Worm (Caenorhabditis elegans) whole organism, L4 larva: ENCODE data around the gene Y54F10BM.13.

Experiments
- F10B5.3 ChIP-seq: sonication (generic microtip); optimal IDR thresholded peaks from 2 replicates; lab custom pipeline; 2016; ENCODE audit warnings: mild to moderate bottlenecking, missing genetic modification characterization, missing compliant biosample characterization
- F26F4.8 ChIP-seq: fragments of 200-800 bp; sonication (Bioruptor generic); conservative IDR thresholded peaks from 2 replicates; pipeline ENCODE4 v1.3.6; 2022; ENCODE audit warnings: missing genetic modification characterization, missing compliant biosample characterization
- T20F7.1 ChIP-seq: fragments of 200-800 bp; sonication (Bioruptor generic); optimal IDR thresholded peaks from 2 replicates; lab custom pipeline; 2018; ENCODE audit warnings: mild to moderate bottlenecking, missing genetic modification characterization, missing compliant biosample characterization
- T26A8.4 ChIP-seq: fragments of 200-800 bp; sonication (Bioruptor generic); IDR thresholded peaks from 2 replicates; pipeline ENCODE4 v1.3.6; 2022; ENCODE audit warnings: missing genetic modification characterization, missing compliant biosample characterization
- Y48G9A.11 ChIP-seq: fragments of 200-800 bp; sonication (Bioruptor generic); IDR thresholded peaks from 2 replicates; pipeline ENCODE4 v1.3.6; 2022; ENCODE audit warnings: missing genetic modification reagents, missing genetic modification characterization, missing compliant biosample characterization
- Y5F2A.4 ChIP-seq: fragments of 200-800 bp; sonication (Bioruptor generic); optimal IDR thresholded peaks from 2 replicates; lab custom pipeline; 2018; ENCODE audit warnings: mild to moderate bottlenecking, missing genetic modification characterization, missing compliant biosample characterization
- aha-1 ChIP-seq: fragments of 150-350 bp; peaks from one replicate; lab custom pipeline; 2014; ENCODE audit warnings: missing biosample characterization, missing genetic modification characterization
- ceh-20 ChIP-seq: fragments of 200-800 bp; sonication (Bioruptor generic); IDR thresholded peaks from 2 replicates; pipeline ENCODE4 v1.3.6; 2022; ENCODE audit warnings: missing genetic modification reagents, missing genetic modification characterization, missing compliant biosample characterization
- ceh-44 ChIP-seq: fragments of 200-800 bp; sonication (Bioruptor generic); IDR thresholded peaks from 2 replicates; pipeline ENCODE4 v1.3.6; 2022; ENCODE audit warnings: missing genetic modification reagents, missing genetic modification characterization, missing compliant biosample characterization
- ces-1 ChIP-seq: fragments of 150-350 bp; sonication (generic microtip); optimal IDR thresholded peaks from 4 replicates; lab custom pipeline; 2014; ENCODE audit warnings: missing biosample characterization, missing genetic modification reagents, missing genetic modification characterization
- ctbp-1 ChIP-seq: fragments of 200-800 bp; sonication (Bioruptor generic); IDR thresholded peaks from 2 replicates; pipeline ENCODE4 v1.3.6; 2022; ENCODE audit warnings: missing genetic modification reagents, missing genetic modification characterization, missing compliant biosample characterization
- daf-12 ChIP-seq: fragments of 150-350 bp; optimal IDR thresholded peaks from 2 replicates; lab custom pipeline; 2014; ENCODE audit warnings: missing biosample characterization, missing genetic modification reagents, missing genetic modification characterization
- daf-16 ChIP-seq, 3 experiments: sonication (generic microtip); optimal IDR thresholded peaks; 2 replicates each; lab custom pipeline; 2016 to 2017; ENCODE audit warnings: missing genetic modification characterization in 3 of 3, missing genetic modification reagents in 3 of 3, mild to moderate bottlenecking in 2 of 3, missing compliant biosample characterization in 2 of 3, missing biosample characterization in 1 of 3, moderate library complexity in 1 of 3
- dmd-9 ChIP-seq: fragments of 200-800 bp; sonication (Bioruptor generic); IDR thresholded peaks from 2 replicates; pipeline ENCODE4 v1.3.6; 2022; ENCODE audit warnings: missing genetic modification reagents, missing genetic modification characterization, missing compliant biosample characterization
- dpl-1 ChIP-seq: fragments of 150-350 bp; optimal IDR thresholded peaks from 2 replicates; lab custom pipeline; 2014; ENCODE audit warnings: missing biosample characterization, missing genetic modification reagents, missing genetic modification characterization
- dve-1 ChIP-seq: sonication (generic microtip); optimal IDR thresholded peaks from 2 replicates; lab custom pipeline; 2017; ENCODE audit warnings: antibody characterized with exemption, mild to moderate bottlenecking, missing genetic modification characterization, missing compliant biosample characterization; ENCODE audit not compliant: insufficient read depth
- fos-1 ChIP-seq: fragments of 150-350 bp; optimal IDR thresholded peaks from 2 replicates; lab custom pipeline; 2014; ENCODE audit warnings: missing biosample characterization, missing genetic modification characterization
- hif-1 ChIP-seq, 2 experiments: sonication (generic microtip); optimal IDR thresholded peaks; 2 replicates each; lab custom pipeline; 2016 to 2017; ENCODE audit warnings: missing compliant biosample characterization in 2 of 2, missing genetic modification characterization in 2 of 2, missing genetic modification reagents in 2 of 2, missing genotype in 2 of 2, mild to moderate bottlenecking in 1 of 2
- hmg-1.1 ChIP-seq: fragments of 200-800 bp; sonication (Bioruptor generic); IDR thresholded peaks from 2 replicates; pipeline ENCODE4 v1.3.6; 2022; ENCODE audit warnings: missing genetic modification reagents, missing genetic modification characterization, missing compliant biosample characterization
- lin-13 ChIP-seq: fragments of 150-350 bp; optimal IDR thresholded peaks from 2 replicates; lab custom pipeline; 2014; ENCODE audit warnings: missing biosample characterization, missing genetic modification reagents, missing genetic modification characterization
- lin-15B ChIP-seq: fragments of 150-350 bp; sonication (generic microtip); optimal IDR thresholded peaks from 3 replicates; lab custom pipeline; 2014; ENCODE audit warnings: missing biosample characterization, missing genetic modification characterization
- lin-38 ChIP-seq: fragments of 200-800 bp; sonication (Bioruptor generic); IDR thresholded peaks from 2 replicates; pipeline ENCODE4 v1.3.6; 2022; ENCODE audit warnings: missing genetic modification reagents, missing genetic modification characterization, missing compliant biosample characterization
- lsy-2 ChIP-seq, 2 experiments: fragments of 150-350 bp in 1 of 2; sonication (generic microtip) in 1 of 2; optimal IDR thresholded peaks; 2 replicates each; lab custom pipeline; 2014 to 2017; ENCODE audit warnings: missing biosample characterization in 2 of 2, missing genetic modification characterization in 2 of 2
- madf-5 ChIP-seq, 2 experiments: fragments of 200-800 bp; sonication (Bioruptor generic); IDR thresholded peaks; 2 replicates each; pipeline ENCODE4 v1.3.6; 2022; ENCODE audit warnings: missing compliant biosample characterization in 2 of 2, missing genetic modification characterization in 2 of 2
- madf-9 ChIP-seq: fragments of 200-800 bp; sonication (Bioruptor generic); conservative IDR thresholded peaks from 2 replicates; pipeline ENCODE4 v1.3.6; 2022; ENCODE audit warnings: missing genetic modification reagents, missing genetic modification characterization, missing compliant biosample characterization
- mdt-29 ChIP-seq: fragments of 200-800 bp; sonication (Bioruptor generic); IDR thresholded peaks from 2 replicates; pipeline ENCODE4 v1.3.6; 2022; ENCODE audit warnings: missing genetic modification reagents, missing genetic modification characterization, missing compliant biosample characterization
- mep-1 ChIP-seq: fragments of 150-350 bp; sonication (generic microtip); optimal IDR thresholded peaks from 3 replicates; lab custom pipeline; 2014; ENCODE audit warnings: missing biosample characterization, missing genetic modification characterization
- mxl-2 ChIP-seq: fragments of 200-800 bp; sonication (Bioruptor generic); conservative IDR thresholded peaks from 2 replicates; pipeline ENCODE4 v1.3.6; 2022; ENCODE audit warnings: missing genetic modification reagents, missing genetic modification characterization, missing compliant biosample characterization
- nhr-10 ChIP-seq: fragments of 150-350 bp; optimal IDR thresholded peaks from 2 replicates; lab custom pipeline; 2014; ENCODE audit warnings: missing biosample characterization, missing genetic modification characterization
- nhr-111 ChIP-seq: fragments of 200-800 bp; sonication (Bioruptor generic); optimal IDR thresholded peaks from 2 replicates; lab custom pipeline; 2018; ENCODE audit warnings: mild to moderate bottlenecking, missing genetic modification characterization, missing compliant biosample characterization
- nhr-25 ChIP-seq: sonication (generic microtip); optimal IDR thresholded peaks from 2 replicates; lab custom pipeline; 2017; ENCODE audit warnings: missing genetic modification characterization, mild to moderate bottlenecking, missing compliant biosample characterization, antibody characterized with exemption, moderate library complexity, borderline replicate concordance; ENCODE audit not compliant: insufficient read depth
- nhr-42 ChIP-seq: fragments of 200-800 bp; sonication (Bioruptor generic); IDR thresholded peaks from 2 replicates; pipeline ENCODE4 v1.3.6; 2022; ENCODE audit warnings: missing genetic modification characterization, missing compliant biosample characterization
- pha-4 ChIP-seq, 2 experiments: fragments of 150-350 bp in 1 of 2; fragments of 200-800 bp in 1 of 2; sonication (Bioruptor generic) in 1 of 2; IDR thresholded peaks in 1 of 2; optimal IDR thresholded peaks in 1 of 2; 2 replicates each; pipeline versions ENCODE4 v1.3.6 to Lab custom; 2014 to 2022; ENCODE audit warnings: missing genetic modification characterization in 2 of 2, missing genetic modification reagents in 2 of 2, missing biosample characterization in 1 of 2, missing compliant biosample characterization in 1 of 2
- php-3 ChIP-seq: fragments of 200-800 bp; sonication (Bioruptor generic); IDR thresholded peaks from 2 replicates; pipeline ENCODE4 v1.3.6; 2022; ENCODE audit warnings: missing genetic modification reagents, missing genetic modification characterization, missing compliant biosample characterization
- set-16 ChIP-seq: fragments of 200-800 bp; sonication (Bioruptor generic); IDR thresholded peaks from 2 replicates; pipeline ENCODE4 v1.3.6; 2022; ENCODE audit warnings: missing genetic modification reagents, missing genetic modification characterization, missing compliant biosample characterization
- skn-1 ChIP-seq: fragments of 150-350 bp; optimal IDR thresholded peaks from 2 replicates; lab custom pipeline; 2014; ENCODE audit warnings: missing biosample characterization, missing genetic modification characterization
- spr-3 ChIP-seq: fragments of 200-800 bp; sonication (Bioruptor generic); optimal IDR thresholded peaks from 2 replicates; lab custom pipeline; 2018; ENCODE audit warnings: mild to moderate bottlenecking, missing genetic modification characterization, missing compliant biosample characterization
- tag-97 ChIP-seq: fragments of 200-800 bp; sonication (Bioruptor generic); IDR thresholded peaks from 2 replicates; pipeline ENCODE4 v1.3.6; 2022; ENCODE audit warnings: missing genetic modification characterization, missing compliant biosample characterization
- unc-130 ChIP-seq: sonication (generic microtip); optimal IDR thresholded peaks from 2 replicates; lab custom pipeline; 2016; ENCODE audit warnings: missing genetic modification reagents, missing genetic modification characterization, missing compliant biosample characterization
- unc-62 ChIP-seq, 3 experiments: fragments of 150-350 bp in 1 of 3; sonication (generic microtip); optimal IDR thresholded peaks in 2 of 3; peaks in 1 of 3; 1 replicate in 1 of 3; 2 replicates in 2 of 3; lab custom pipeline; 2014 to 2017; ENCODE audit warnings: missing biosample characterization in 3 of 3, missing genetic modification characterization in 3 of 3, missing genetic modification reagents in 3 of 3, missing genotype in 1 of 3
- zag-1 ChIP-seq: fragments of 150-350 bp; optimal IDR thresholded peaks from 2 replicates; lab custom pipeline; 2014; ENCODE audit warnings: missing biosample characterization, missing genetic modification characterization

Gene Y54F10BM.13

ce11 chrIII:2314678-2315077 lies 16.2 kb downstream of the Y54F10BM.13 start:
- peak in 1 of 2 experiments; percentile 41 for TF ChIP-seq unc-62 (GFP tag; optimal IDR thresholded peaks at IDR 0.05 in 1 of 2; lab: Kevin White, UChicago)
- no peak for TF ChIP-seq unc-62 (tag; optimal IDR thresholded peaks at IDR 0.05; lab: Kevin White, UChicago)
- TF ChIP-seq nhr-10 (tag; lab: Kevin White, UChicago): no peak
- peak; percentile 83 for TF ChIP-seq aha-1 (tag; lab: Kevin White, UChicago)
- TF ChIP-seq nhr-111 (GFP tag; lab: Kevin White, UChicago): no peak
- TF ChIP-seq madf-5 (GFP tag; IDR thresholded peaks at IDR 0.05; lab: Robert Waterston, UW): no peak
- no peak for TF ChIP-seq dmd-9 (GFP tag; lab: Robert Waterston, UW)
- TF ChIP-seq dve-1: no peak
- TF ChIP-seq unc-130 (GFP tag; lab: Kevin White, UChicago): no peak
- peak; percentile 86 for TF ChIP-seq set-16 (GFP tag; lab: Robert Waterston, UW)
- no peak for TF ChIP-seq ces-1 (GFP tag; lab: Kevin White, UChicago)
- no peak for TF ChIP-seq T20F7.1 (GFP tag; lab: Kevin White, UChicago)
- TF ChIP-seq nhr-25: no peak
- TF ChIP-seq, all 104 proteins: peak for 3

- TF ChIP-seq lsy-2 (tag; optimal IDR thresholded peaks at IDR 0.05; lab: Kevin White, UChicago) (no peak), lin-38 (GFP tag; lab: Robert Waterston, UW) (peak; percentile 47), dpl-1 (GFP tag; lab: Kevin White, UChicago) (peak; percentile 60)
- TF ChIP-seq, all 104 proteins: peak for 2
Measured at ce11 chrIII:2313985-2314494, 16.8 kb downstream of the Y54F10BM.13 start, which contains the start of the genes fbxa-66 and iffb-1. fbxa-66 (minus strand) TSS chrIII:2314035. iffb-1 (plus strand) TSS chrIII:2314436.

ce11 chrIII:2310996-2311395 lies 19.9 kb downstream of the Y54F10BM.13 start:
- TF ChIP-seq fos-1 (tag; lab: Kevin White, UChicago): no peak
- TF ChIP-seq Y5F2A.4: no peak
- TF ChIP-seq dve-1: peak; percentile 28
- TF ChIP-seq skn-1: no peak
- no peak for TF ChIP-seq ceh-44 (GFP tag; lab: Robert Waterston, UW)
- TF ChIP-seq daf-16 (GFP tag; optimal IDR thresholded peaks at IDR 0.05; lab: Kevin White, UChicago): no peak
- TF ChIP-seq daf-16 (tag; optimal IDR thresholded peaks at IDR 0.05; lab: Kevin White, UChicago): peak; percentile 69
- peak in 1 of 2 experiments; percentile 24 for TF ChIP-seq hif-1 (tag; optimal IDR thresholded peaks at IDR 0.05; lab: Kevin White, UChicago)

ce11 chrIII:2308026-2308425 lies 22.9 kb downstream of the Y54F10BM.13 start, which contains the start of the genes fbxa-1 and Y54F10BM.20:
fbxa-1 (minus strand) TSS chrIII:2308126.
Y54F10BM.20 (plus strand) TSS chrIII:2308256.
- TF ChIP-seq nhr-42 (GFP tag; lab: Robert Waterston, UW): no peak
- no peak for TF ChIP-seq unc-130 (GFP tag; lab: Kevin White, UChicago)
- no peak for TF ChIP-seq madf-9
- TF ChIP-seq daf-12 (tag; lab: Kevin White, UChicago): no peak
- TF ChIP-seq mep-1 (tag; lab: Kevin White, UChicago): no peak
- TF ChIP-seq aha-1 (tag; lab: Kevin White, UChicago): no peak
- TF ChIP-seq nhr-10 (tag; lab: Kevin White, UChicago): no peak
- no peak for TF ChIP-seq mxl-2 (GFP tag; lab: Robert Waterston, UW)
- no peak for TF ChIP-seq ctbp-1 (GFP tag; lab: Robert Waterston, UW)
- no peak for TF ChIP-seq spr-3 (GFP tag; lab: Kevin White, UChicago)
- TF ChIP-seq lin-15B: no peak
- no peak for TF ChIP-seq tag-97 (GFP tag; lab: Robert Waterston, UW)

ce11 chrIII:2304867-2305266 lies 26.0 kb downstream of the Y54F10BM.13 start, which contains the start of gene Y54F10BM.9:
Y54F10BM.9 (minus strand) TSS chrIII:2304927.
- TF ChIP-seq aha-1 (tag; lab: Kevin White, UChicago): no peak
- TF ChIP-seq Y48G9A.11: no peak
- TF ChIP-seq mdt-29: no peak
- peak in 1 of 2 experiments; percentile 25 for TF ChIP-seq lsy-2 (tag; optimal IDR thresholded peaks at IDR 0.05; lab: Kevin White, UChicago)
- no peak for TF ChIP-seq T26A8.4 (GFP tag; lab: Robert Waterston, UW)
- peak; percentile 14; the same call in 1 of the 2 replicates for TF ChIP-seq hmg-1.1
- no peak for TF ChIP-seq F10B5.3 (tag; lab: Kevin White, UChicago)
- TF ChIP-seq ceh-20 (GFP tag; lab: Robert Waterston, UW): no peak
- no peak for TF ChIP-seq F26F4.8 (GFP tag; lab: Robert Waterston, UW)
- TF ChIP-seq lin-13: no peak
- peak; percentile 35 for TF ChIP-seq mep-1 (tag; lab: Kevin White, UChicago)
- TF ChIP-seq pha-4 (GFP tag; IDR thresholded peaks at IDR 0.05; lab: Robert Waterston, UW): no peak
- no peak for TF ChIP-seq pha-4 (tag; optimal IDR thresholded peaks at IDR 0.05; lab: Kevin White, UChicago)
- TF ChIP-seq php-3 (GFP tag; lab: Robert Waterston, UW): no peak
- no peak for TF ChIP-seq zag-1 (tag; lab: Kevin White, UChicago)
